Worm (Caenorhabditis elegans) whole organism, mixed stage, embryonic: Measurements from ENCODE around the gene btbd-10.

Experiments used
- M03D4.4 ChIP-seq: sonication (generic microtip); optimal IDR thresholded peaks from 2 replicates; lab custom pipeline; 2017; ENCODE audit warnings: mild to moderate bottlenecking, missing genetic modification characterization, missing compliant biosample characterization
- bed-3 ChIP-seq: fragments of 200-800 bp; sonication (Bioruptor generic); optimal IDR thresholded peaks from 3 replicates; lab custom pipeline; 2018; ENCODE audit warnings: mild to moderate bottlenecking, missing genetic modification characterization, moderate library complexity, missing compliant biosample characterization
- blmp-1 ChIP-seq: fragments of 150-350 bp; optimal IDR thresholded peaks from 2 replicates; lab custom pipeline; 2014; ENCODE audit warnings: missing biosample characterization, missing genetic modification characterization
- ceh-39 ChIP-seq: fragments of 150-350 bp; optimal IDR thresholded peaks from 2 replicates; lab custom pipeline; 2014; ENCODE audit warnings: missing biosample characterization, missing genetic modification characterization
- ceh-43 ChIP-seq: fragments of 200-800 bp; sonication (Bioruptor generic); optimal IDR thresholded peaks from 2 replicates; lab custom pipeline; 2018; ENCODE audit warnings: mild to moderate bottlenecking, missing genetic modification characterization, moderate library complexity, missing compliant biosample characterization
- ceh-83 ChIP-seq: fragments of 200-800 bp; sonication (Bioruptor generic); optimal IDR thresholded peaks from 2 replicates; lab custom pipeline; 2018; ENCODE audit warnings: mild to moderate bottlenecking, missing genetic modification characterization, missing compliant biosample characterization
- ces-1 ChIP-seq: fragments of 150-350 bp; optimal IDR thresholded peaks from 2 replicates; lab custom pipeline; 2014; ENCODE audit warnings: missing biosample characterization, missing genetic modification reagents, missing genetic modification characterization
- cnd-1 ChIP-seq: fragments of 200-800 bp; sonication (Bioruptor generic); optimal IDR thresholded peaks from 2 replicates; lab custom pipeline; 2018; ENCODE audit warnings: mild to moderate bottlenecking, missing genetic modification characterization, missing compliant biosample characterization
- drap-1 ChIP-seq: fragments of 200-800 bp; sonication (Bioruptor generic); optimal IDR thresholded peaks from 3 replicates; lab custom pipeline; 2018; ENCODE audit warnings: mild to moderate bottlenecking, missing genetic modification characterization, missing compliant biosample characterization
- elt-1 ChIP-seq: sonication (generic microtip); optimal IDR thresholded peaks from 2 replicates; lab custom pipeline; 2017; ENCODE audit warnings: missing genetic modification characterization, mild to moderate bottlenecking, missing compliant biosample characterization, antibody characterized with exemption, moderate library complexity, borderline replicate concordance; ENCODE audit not compliant: insufficient read depth
- elt-3 ChIP-seq: fragments of 150-350 bp; optimal IDR thresholded peaks from 2 replicates; lab custom pipeline; 2014; ENCODE audit warnings: missing biosample characterization, missing genetic modification characterization
- flh-1 ChIP-seq: fragments of 200-800 bp; sonication (Bioruptor generic); optimal IDR thresholded peaks from 2 replicates; lab custom pipeline; 2018; ENCODE audit warnings: mild to moderate bottlenecking, missing genetic modification characterization, moderate library complexity, missing compliant biosample characterization
- ham-2 ChIP-seq: fragments of 200-800 bp; sonication (Bioruptor generic); optimal IDR thresholded peaks from 2 replicates; lab custom pipeline; 2018; ENCODE audit warnings: mild to moderate bottlenecking, missing genetic modification characterization, missing compliant biosample characterization
- hlh-1 ChIP-seq: fragments of 150-350 bp; optimal IDR thresholded peaks from 2 replicates; lab custom pipeline; 2014; ENCODE audit warnings: missing biosample characterization, missing genetic modification reagents, missing genetic modification characterization
- lin-13 ChIP-seq: fragments of 150-350 bp; optimal IDR thresholded peaks from 2 replicates; lab custom pipeline; 2014; ENCODE audit warnings: missing biosample characterization, missing genetic modification characterization
- lin-32 ChIP-seq: fragments of 200-800 bp; sonication (Bioruptor generic); optimal IDR thresholded peaks from 2 replicates; lab custom pipeline; 2018; ENCODE audit warnings: mild to moderate bottlenecking, missing genetic modification characterization, missing compliant biosample characterization
- mab-5 ChIP-seq: fragments of 150-350 bp; optimal IDR thresholded peaks from 2 replicates; lab custom pipeline; 2014; ENCODE audit warnings: missing biosample characterization, missing genetic modification characterization
- mep-1 ChIP-seq: fragments of 150-350 bp; optimal IDR thresholded peaks from 2 replicates; lab custom pipeline; 2017; ENCODE audit warnings: missing biosample characterization, missing genetic modification reagents, missing genetic modification characterization, inconsistent platforms
- nhr-2 ChIP-seq: fragments of 150-350 bp; optimal IDR thresholded peaks from 2 replicates; lab custom pipeline; 2014; ENCODE audit warnings: missing biosample characterization, missing genetic modification characterization
- nhr-237 ChIP-seq: fragments of 150-350 bp; optimal IDR thresholded peaks from 2 replicates; lab custom pipeline; 2014; ENCODE audit warnings: missing biosample characterization, missing genetic modification characterization
- nhr-76 ChIP-seq: sonication (generic microtip); optimal IDR thresholded peaks from 2 replicates; lab custom pipeline; 2017; ENCODE audit warnings: missing biosample characterization, missing genetic modification characterization
- pha-4 ChIP-seq: fragments of 150-350 bp; optimal IDR thresholded peaks from 2 replicates; lab custom pipeline; 2018; ENCODE audit warnings: missing biosample characterization, missing genetic modification reagents, missing genetic modification characterization
- sem-2 ChIP-seq: fragments of 200-800 bp; sonication (Bioruptor generic); optimal IDR thresholded peaks from 2 replicates; lab custom pipeline; 2018; ENCODE audit warnings: mild to moderate bottlenecking, missing genetic modification characterization, missing compliant biosample characterization
- snpc-4 ChIP-seq: fragments of 150-350 bp; optimal IDR thresholded peaks from 2 replicates; lab custom pipeline; 2014; ENCODE audit warnings: missing biosample characterization, missing genetic modification characterization
- sptf-1 ChIP-seq: sonication (generic microtip); optimal IDR thresholded peaks from 2 replicates; lab custom pipeline; 2017; ENCODE audit warnings: mild to moderate bottlenecking, missing genetic modification characterization, moderate library complexity, missing compliant biosample characterization
- tbx-8 ChIP-seq: fragments of 200-800 bp; sonication (Bioruptor generic); optimal IDR thresholded peaks from 2 replicates; lab custom pipeline; 2018; ENCODE audit warnings: mild to moderate bottlenecking, missing genetic modification characterization, moderate library complexity, missing compliant biosample characterization
- unc-120 ChIP-seq: sonication (generic microtip); optimal IDR thresholded peaks from 2 replicates; lab custom pipeline; 2017; ENCODE audit warnings: missing genetic modification characterization, missing compliant biosample characterization; ENCODE audit not compliant: poor library complexity, severe bottlenecking
- unc-39 ChIP-seq: fragments of 150-350 bp; optimal IDR thresholded peaks from 2 replicates; lab custom pipeline; 2014; ENCODE audit warnings: missing biosample characterization, missing genetic modification characterization
- unc-62 ChIP-seq: fragments of 150-350 bp; optimal IDR thresholded peaks from 2 replicates; lab custom pipeline; 2014; ENCODE audit warnings: missing biosample characterization, missing genetic modification reagents, missing genetic modification characterization
- zip-8 ChIP-seq: fragments of 150-350 bp; optimal IDR thresholded peaks from 2 replicates; lab custom pipeline; 2014; ENCODE audit warnings: missing biosample characterization, missing genetic modification characterization
- ztf-11 ChIP-seq: fragments of 150-350 bp; optimal IDR thresholded peaks from 2 replicates; lab custom pipeline; 2014; ENCODE audit warnings: missing biosample characterization, missing genetic modification characterization

The btbd-10 gene

DNA sequence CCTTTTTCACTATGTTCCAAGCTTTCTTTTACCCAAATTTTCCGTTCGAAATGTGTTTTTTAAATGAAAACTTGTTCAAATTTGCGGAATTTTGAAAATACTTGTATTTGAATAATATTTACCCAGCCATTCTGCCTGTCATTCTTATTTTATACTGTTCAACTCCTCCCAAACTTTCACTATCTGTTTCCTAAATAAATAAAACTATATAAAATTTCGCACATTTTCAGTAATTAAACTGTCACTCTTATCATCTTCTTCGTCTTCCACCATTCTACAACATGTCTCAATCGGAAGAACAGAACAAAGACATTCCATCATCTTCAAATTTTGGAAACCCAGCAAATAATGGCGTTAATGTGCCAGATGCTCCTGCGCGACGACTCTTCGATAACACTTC lies at the start of gene btbd-10:
btbd-10 (plus strand) TSS at position 231 of the 400 bp plus-strand sequence.
- TF ChIP-seq sem-2 (GFP tag; lab: Kevin White, UChicago): no peak
- no peak for TF ChIP-seq pha-4 (tag; lab: Kevin White, UChicago)
- no peak for TF ChIP-seq drap-1 (GFP tag; lab: Kevin White, UChicago)
- TF ChIP-seq sptf-1 (tag; lab: Kevin White, UChicago): no peak
- TF ChIP-seq ceh-83 (GFP tag; lab: Kevin White, UChicago): no peak
- no peak for TF ChIP-seq zip-8 (tag; lab: Kevin White, UChicago)
- no peak for TF ChIP-seq ham-2 (GFP tag; lab: Kevin White, UChicago)
- no peak for TF ChIP-seq lin-13 (tag; lab: Kevin White, UChicago)
- no peak for TF ChIP-seq snpc-4 (tag; lab: Kevin White, UChicago)
- no peak for TF ChIP-seq ces-1 (GFP tag; lab: Kevin White, UChicago)
- no peak for TF ChIP-seq nhr-237 (tag; lab: Kevin White, UChicago)
- no peak for TF ChIP-seq M03D4.4 (tag; lab: Kevin White, UChicago)
- TF ChIP-seq unc-62 (GFP tag; lab: Kevin White, UChicago): no peak
- no peak for TF ChIP-seq bed-3 (GFP tag; lab: Kevin White, UChicago)
- no peak for TF ChIP-seq nhr-2
- no peak for TF ChIP-seq mab-5
- no peak for TF ChIP-seq elt-3
- TF ChIP-seq hlh-1 (tag; lab: Kevin White, UChicago): no peak
- no peak for TF ChIP-seq ceh-43 (GFP tag; lab: Kevin White, UChicago)
- no peak for TF ChIP-seq unc-120 (tag; lab: Kevin White, UChicago)
- TF ChIP-seq, all 35 proteins: peak for 0

DNA sequence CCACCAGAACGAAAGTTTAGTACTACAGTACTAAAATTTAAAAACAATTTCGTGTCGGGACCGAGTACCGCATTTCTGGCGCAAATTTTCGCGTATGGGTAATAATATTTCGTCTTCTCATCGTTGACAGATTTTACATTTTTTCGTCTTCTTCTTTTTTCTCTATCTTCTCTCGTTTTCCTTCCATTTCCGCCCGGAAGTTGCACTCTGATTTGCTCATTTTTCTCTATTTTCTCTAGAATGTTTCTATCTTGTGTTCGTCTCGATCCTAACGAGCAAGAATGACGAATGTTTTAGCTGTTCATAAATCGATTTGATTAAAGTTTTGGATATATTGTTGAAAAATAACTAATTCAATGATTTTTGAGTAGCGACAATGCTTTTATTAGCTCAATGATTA lies 49.3 kb upstream of the btbd-10 start:
- TF ChIP-seq unc-120 (tag; lab: Kevin White, UChicago) (peak; percentile 5), lin-32 (GFP tag; lab: Kevin White, UChicago) (no peak), zip-8 (tag; lab: Kevin White, UChicago) (no peak)

ce11 chrII:4856113-4856512 lies 48.7 kb upstream of the btbd-10 start:
- TF ChIP-seq elt-1 (tag; lab: Kevin White, UChicago): peak; percentile 65
- TF ChIP-seq sem-2 (GFP tag; lab: Kevin White, UChicago): no peak

DNA sequence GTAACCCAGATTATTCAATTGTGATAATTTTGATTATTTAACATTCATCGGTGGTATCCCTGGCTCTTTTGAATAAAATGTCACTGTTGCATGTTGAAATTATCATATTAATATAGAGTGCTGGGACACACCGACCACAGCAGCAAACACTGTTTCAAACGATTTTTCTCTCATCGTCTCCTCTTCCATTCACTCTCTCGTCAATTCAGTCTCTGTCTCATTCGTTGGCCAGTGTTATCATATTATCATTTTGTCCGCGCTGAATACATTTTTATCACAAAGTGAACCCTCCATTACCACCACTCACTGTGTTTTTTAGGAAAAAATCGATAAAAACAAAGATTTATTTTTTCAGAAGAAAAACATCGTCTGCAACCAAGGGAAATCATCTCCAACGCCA lies 47.7 kb upstream of the btbd-10 start:
- TF ChIP-seq zip-8 (tag; lab: Kevin White, UChicago): no peak
- TF ChIP-seq unc-120 (tag; lab: Kevin White, UChicago): no peak
- no peak for TF ChIP-seq mep-1 (tag; lab: Kevin White, UChicago)
- no peak for TF ChIP-seq cnd-1 (tag; lab: Kevin White, UChicago)
- TF ChIP-seq blmp-1: no peak
- TF ChIP-seq unc-39 (tag; lab: Kevin White, UChicago): no peak

DNA sequence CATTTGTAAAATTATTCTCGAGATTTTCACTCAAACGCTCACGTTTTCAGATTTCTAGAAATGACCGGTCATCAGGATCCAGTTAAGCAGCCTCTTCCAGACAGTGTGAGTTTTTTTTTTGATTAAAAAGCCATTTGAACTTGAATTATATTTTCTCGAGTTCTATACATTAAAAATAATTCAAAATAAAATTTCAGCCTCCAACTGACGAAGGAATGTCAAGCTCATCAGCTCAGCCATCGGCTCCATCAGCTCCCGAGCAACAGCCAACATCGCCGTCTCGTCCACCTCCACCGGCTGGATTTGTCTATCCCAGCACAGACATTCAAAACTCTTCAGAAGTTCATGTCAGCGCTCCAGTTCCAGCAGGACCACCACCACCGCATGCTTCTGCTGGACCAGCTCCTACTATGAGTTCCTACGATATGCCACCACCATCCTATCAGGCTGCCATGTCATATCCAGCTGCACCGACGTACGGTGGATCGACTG lies 46.9 kb upstream of the btbd-10 start, which contains the start of gene F11G11.5:
F11G11.5 (plus strand) TSS at position 51 of the 492 bp plus-strand sequence.
- no peak for TF ChIP-seq lin-13 (tag; lab: Kevin White, UChicago)
- TF ChIP-seq cnd-1 (tag; lab: Kevin White, UChicago): no peak
- TF ChIP-seq nhr-76: no peak
- TF ChIP-seq sem-2 (GFP tag; lab: Kevin White, UChicago): no peak
- TF ChIP-seq flh-1 (GFP tag; lab: Kevin White, UChicago): no peak
- TF ChIP-seq ces-1 (GFP tag; lab: Kevin White, UChicago): no peak
- no peak for TF ChIP-seq zip-8 (tag; lab: Kevin White, UChicago)
- no peak for TF ChIP-seq ztf-11
- no peak for TF ChIP-seq sptf-1 (tag; lab: Kevin White, UChicago)
- TF ChIP-seq unc-39 (tag; lab: Kevin White, UChicago): no peak
- TF ChIP-seq elt-1 (tag; lab: Kevin White, UChicago): no peak
- no peak for TF ChIP-seq M03D4.4 (tag; lab: Kevin White, UChicago)
- no peak for TF ChIP-seq unc-62 (GFP tag; lab: Kevin White, UChicago)
- no peak for TF ChIP-seq tbx-8 (GFP tag; lab: Kevin White, UChicago)
- TF ChIP-seq ceh-39 (tag; lab: Kevin White, UChicago): no peak
- TF ChIP-seq pha-4 (tag; lab: Kevin White, UChicago): no peak
- TF ChIP-seq, all 35 proteins: peak for 0
